Fruit fly (Drosophila melanogaster) whole organism, embryonic: ENCODE measurements around the gene CG44088.

Source experiments
- Atf-2 ChIP-seq: fragments of 200-800 bp; sonication (Bioruptor generic); optimal IDR thresholded peaks from 2 replicates; lab custom pipeline; 2016; ENCODE audit warnings: missing biosample characterization, missing genetic modification characterization
- B-H1 ChIP-seq: fragments of 200-800 bp; sonication (Bioruptor generic); IDR thresholded peaks from 3 replicates; pipeline ENCODE4 v1.3.6; 2022; ENCODE audit warnings: missing biosample characterization, missing genetic modification characterization
- C15 ChIP-seq: fragments of 200-800 bp; sonication (Bioruptor generic); IDR thresholded peaks from 3 replicates; pipeline ENCODE4 v1.3.6; 2022; ENCODE audit warnings: missing biosample characterization, missing genetic modification characterization
- CG11504 ChIP-seq: fragments of 200-800 bp; sonication (Bioruptor generic); optimal IDR thresholded peaks from 3 replicates; lab custom pipeline; 2019; ENCODE audit warnings: missing biosample characterization, mild to moderate bottlenecking, missing genetic modification characterization, moderate library complexity
- CG12155 ChIP-seq: fragments of 200-800 bp; sonication (Bioruptor generic); optimal IDR thresholded peaks from 3 replicates; lab custom pipeline; 2016; ENCODE audit warnings: missing biosample characterization, missing genetic modification characterization
- CG12391 ChIP-seq: fragments of 200-800 bp; sonication (Bioruptor generic); optimal IDR thresholded peaks from 3 replicates; lab custom pipeline; 2018; ENCODE audit warnings: missing biosample characterization, mild to moderate bottlenecking, missing genetic modification characterization, moderate library complexity
- CG1529 ChIP-seq: fragments of 200-800 bp; sonication (Bioruptor generic); optimal IDR thresholded peaks from 3 replicates; lab custom pipeline; 2018; ENCODE audit warnings: missing biosample characterization, missing genetic modification characterization
- CG15514 ChIP-seq: fragments of 200-800 bp; sonication (Bioruptor generic); optimal IDR thresholded peaks from 3 replicates; lab custom pipeline; 2017; ENCODE audit warnings: missing biosample characterization, missing genetic modification characterization, mild to moderate bottlenecking, moderate library complexity, missing genetic modification reagents
- CG1647 ChIP-seq: fragments of 200-800 bp; sonication (Bioruptor generic); optimal IDR thresholded peaks from 3 replicates; lab custom pipeline; 2016; ENCODE audit warnings: missing biosample characterization, missing genetic modification characterization
- CG16779 ChIP-seq: fragments of 200-800 bp; sonication (Bioruptor generic); IDR thresholded peaks from 2 replicates; pipeline ENCODE4 v1.3.6; 2022; ENCODE audit warnings: missing biosample characterization, missing genetic modification characterization
- CG16813 ChIP-seq: fragments of 200-800 bp; sonication (Bioruptor generic); IDR thresholded peaks from 3 replicates; pipeline ENCODE4 v1.3.6; 2022; ENCODE audit warnings: missing biosample characterization, missing genetic modification characterization; ENCODE audit not compliant: partially characterized antibody
- CG16815 ChIP-seq: fragments of 200-800 bp; sonication (Bioruptor generic); optimal IDR thresholded peaks from 3 replicates; lab custom pipeline; 2017; ENCODE audit warnings: missing biosample characterization, mild to moderate bottlenecking, missing genetic modification characterization
- CG2116 ChIP-seq: fragments of 200-800 bp; sonication (Bioruptor generic); optimal IDR thresholded peaks from 3 replicates; lab custom pipeline; 2018; ENCODE audit warnings: missing biosample characterization, mild to moderate bottlenecking, missing genetic modification characterization
- CG2712 ChIP-seq: fragments of 200-800 bp; optimal IDR thresholded peaks from 3 replicates; lab custom pipeline; 2019; ENCODE audit warnings: missing biosample characterization, mild to moderate bottlenecking, missing genetic modification characterization, moderate library complexity
- CG30020 ChIP-seq: fragments of 200-800 bp; optimal IDR thresholded peaks from 2 replicates; lab custom pipeline; 2019; ENCODE audit warnings: missing biosample characterization, mild to moderate bottlenecking, missing genetic modification characterization, moderate library complexity
- CG3065 ChIP-seq: fragments of 200-800 bp; sonication (Bioruptor generic); optimal IDR thresholded peaks from 2 replicates; lab custom pipeline; 2016; ENCODE audit warnings: missing biosample characterization, missing genetic modification characterization
- CG34376 ChIP-seq: fragments of 200-800 bp; sonication (Bioruptor generic); optimal IDR thresholded peaks from 2 replicates; lab custom pipeline; 2018; ENCODE audit warnings: missing biosample characterization, mild to moderate bottlenecking, missing genetic modification characterization
- CG3726 ChIP-seq: fragments of 200-800 bp; sonication (Bioruptor generic); IDR thresholded peaks from 3 replicates; pipeline ENCODE4, ENCODE4 v1.3.6; 2022; ENCODE audit warnings: missing biosample characterization, missing genetic modification characterization
- CG42726 ChIP-seq: fragments of 200-800 bp; sonication (Bioruptor generic); IDR thresholded peaks from 2 replicates; pipeline ENCODE4 v1.3.6; 2022; ENCODE audit warnings: missing biosample characterization, missing genetic modification characterization; ENCODE audit not compliant: partially characterized antibody
- CG5245 ChIP-seq: fragments of 200-800 bp; sonication (Bioruptor generic); optimal IDR thresholded peaks from 3 replicates; lab custom pipeline; 2016; ENCODE audit warnings: missing biosample characterization, missing genetic modification characterization
- CG6654 ChIP-seq: fragments of 200-800 bp; sonication (Bioruptor generic); optimal IDR thresholded peaks from 2 replicates; lab custom pipeline; 2017; ENCODE audit warnings: missing biosample characterization, mild to moderate bottlenecking, missing genetic modification characterization
- CG6689 ChIP-seq: fragments of 200-800 bp; sonication (Bioruptor generic); IDR thresholded peaks from 2 replicates; pipeline ENCODE4 v1.3.6; 2022; ENCODE audit warnings: missing biosample characterization, missing genetic modification characterization
- CG6791 ChIP-seq: fragments of 200-800 bp; sonication (Bioruptor generic); IDR thresholded peaks from 3 replicates; pipeline ENCODE4 v1.3.6; 2022; ENCODE audit warnings: missing biosample characterization, missing genetic modification characterization; ENCODE audit not compliant: partially characterized antibody
- CG7839 ChIP-seq: fragments of 200-800 bp; sonication (Bioruptor generic); optimal IDR thresholded peaks from 3 replicates; lab custom pipeline; 2018; ENCODE audit warnings: missing biosample characterization, mild to moderate bottlenecking, missing genetic modification characterization, moderate library complexity
- CG8359 ChIP-seq: fragments of 200-800 bp; sonication (Bioruptor generic); optimal IDR thresholded peaks from 2 replicates; lab custom pipeline; 2017; ENCODE audit warnings: missing biosample characterization, mild to moderate bottlenecking, missing genetic modification characterization, borderline replicate concordance
- CG8944 ChIP-seq: fragments of 200-800 bp; sonication (Bioruptor generic); optimal IDR thresholded peaks from 3 replicates; lab custom pipeline; 2016; ENCODE audit warnings: missing biosample characterization, missing genetic modification characterization
- CG9727 ChIP-seq: fragments of 200-800 bp; sonication (Bioruptor generic); optimal IDR thresholded peaks from 3 replicates; lab custom pipeline; 2017; ENCODE audit warnings: missing biosample characterization, mild to moderate bottlenecking, missing genetic modification characterization
- D ChIP-seq, 2 experiments: fragments of 200-800 bp in 1 of 2; fragments of >200 bp in 1 of 2; sonication (Bioruptor generic) in 1 of 2; optimal IDR thresholded peaks; 2 replicates in 1 of 2; 3 replicates in 1 of 2; lab custom pipeline; 2017; ENCODE audit warnings: mild to moderate bottlenecking in 1 of 2, missing biosample characterization in 1 of 2, missing genetic modification characterization in 1 of 2, missing genetic modification reagents in 1 of 2
- Dll ChIP-seq: fragments of 200-800 bp; sonication (Bioruptor generic); IDR thresholded peaks from 4 replicates; pipeline ENCODE4 v1.3.6; 2022; ENCODE audit warnings: missing biosample characterization, missing genetic modification characterization; ENCODE audit not compliant: partially characterized antibody
- Doc3 ChIP-seq: fragments of 200-800 bp; sonication (Bioruptor generic); IDR thresholded peaks from 3 replicates; pipeline ENCODE4 v1.3.6; 2022; ENCODE audit warnings: missing biosample characterization, missing genetic modification characterization; ENCODE audit not compliant: partially characterized antibody
- Dref ChIP-seq: fragments of 200-800 bp; sonication (Bioruptor generic); IDR thresholded peaks from 2 replicates; pipeline ENCODE4 v1.3.6; 2022; ENCODE audit warnings: missing biosample characterization, missing genetic modification characterization
- Hr3 ChIP-seq: fragments of 200-800 bp; sonication (Bioruptor generic); optimal IDR thresholded peaks from 3 replicates; lab custom pipeline; 2016; ENCODE audit warnings: missing biosample characterization, missing genetic modification characterization
- MESR4 ChIP-seq: fragments of 200-800 bp; sonication (Bioruptor generic); optimal IDR thresholded peaks from 2 replicates; lab custom pipeline; 2018; ENCODE audit warnings: missing biosample characterization, mild to moderate bottlenecking, missing genetic modification characterization, moderate library complexity
- Myb ChIP-seq: fragments of 200-800 bp; sonication (Bioruptor generic); optimal IDR thresholded peaks from 2 replicates; lab custom pipeline; 2016; ENCODE audit warnings: missing biosample characterization, missing genetic modification characterization
- Nf-YA ChIP-seq: fragments of 200-800 bp; sonication (Bioruptor generic); IDR thresholded peaks from 2 replicates; pipeline ENCODE4 v1.3.6; 2022; ENCODE audit warnings: missing biosample characterization, missing genetic modification characterization
- Scr ChIP-seq: fragments of 200-800 bp; sonication (Bioruptor generic); IDR thresholded peaks from 2 replicates; pipeline ENCODE4 v1.3.6; 2022; ENCODE audit warnings: missing biosample characterization, missing genetic modification characterization; ENCODE audit not compliant: partially characterized antibody
- Sin3A ChIP-seq: fragments of >200 bp; optimal IDR thresholded peaks from 2 replicates; lab custom pipeline; 2018
- Vsx1 ChIP-seq: fragments of 200-800 bp; sonication (Bioruptor generic); optimal IDR thresholded peaks from 2 replicates; lab custom pipeline; 2017; ENCODE audit warnings: missing biosample characterization, mild to moderate bottlenecking, missing genetic modification characterization, missing genetic modification reagents
- al ChIP-seq: fragments of 200-800 bp; sonication (Bioruptor generic); IDR thresholded peaks from 2 replicates; pipeline ENCODE4 v1.3.6; 2022; ENCODE audit warnings: missing biosample characterization, missing genetic modification characterization
- bcd ChIP-seq: fragments of 200-800 bp; sonication (Bioruptor generic); optimal IDR thresholded peaks from 2 replicates; lab custom pipeline; 2017; ENCODE audit warnings: missing biosample characterization, mild to moderate bottlenecking, missing genetic modification characterization
- br ChIP-seq: fragments of >200 bp; optimal IDR thresholded peaks from 2 replicates; lab custom pipeline; 2017
- dm ChIP-seq: fragments of 200-800 bp; sonication (Bioruptor generic); optimal IDR thresholded peaks from 3 replicates; lab custom pipeline; 2016; ENCODE audit warnings: missing biosample characterization, missing genetic modification characterization
- dmrt11E ChIP-seq: fragments of 200-800 bp; sonication (Bioruptor generic); optimal IDR thresholded peaks from 3 replicates; lab custom pipeline; 2018; ENCODE audit warnings: missing biosample characterization, mild to moderate bottlenecking, missing genetic modification characterization, moderate library complexity
- ewg ChIP-seq: fragments of 200-800 bp; sonication (Bioruptor generic); optimal IDR thresholded peaks from 3 replicates; lab custom pipeline; 2017; ENCODE audit warnings: mild to moderate bottlenecking, missing biosample characterization, missing genetic modification reagents, missing genetic modification characterization
- grau ChIP-seq: fragments of 200-800 bp; optimal IDR thresholded peaks from 3 replicates; lab custom pipeline; 2019; ENCODE audit warnings: missing biosample characterization, mild to moderate bottlenecking, missing genetic modification characterization, moderate library complexity
- peb ChIP-seq: fragments of 200-800 bp; sonication (Bioruptor generic); IDR thresholded peaks from 2 replicates; pipeline ENCODE4 v1.3.6; 2022; ENCODE audit warnings: missing biosample characterization, missing genetic modification characterization
- salm ChIP-seq: fragments of 200-800 bp; sonication (Bioruptor generic); optimal IDR thresholded peaks from 2 replicates; lab custom pipeline; 2018; ENCODE audit warnings: missing biosample characterization, mild to moderate bottlenecking, missing genetic modification characterization
- sob ChIP-seq: fragments of 200-800 bp; sonication (Bioruptor generic); IDR thresholded peaks from 2 replicates; pipeline ENCODE4 v1.3.6; 2022; ENCODE audit warnings: missing biosample characterization, missing genetic modification characterization
- zfh1 ChIP-seq: fragments of 200-800 bp; sonication (Bioruptor generic); IDR thresholded peaks from 3 replicates; pipeline ENCODE4 v1.3.6; 2022; ENCODE audit warnings: missing biosample characterization, missing genetic modification characterization

Gene CG44088

DNA sequence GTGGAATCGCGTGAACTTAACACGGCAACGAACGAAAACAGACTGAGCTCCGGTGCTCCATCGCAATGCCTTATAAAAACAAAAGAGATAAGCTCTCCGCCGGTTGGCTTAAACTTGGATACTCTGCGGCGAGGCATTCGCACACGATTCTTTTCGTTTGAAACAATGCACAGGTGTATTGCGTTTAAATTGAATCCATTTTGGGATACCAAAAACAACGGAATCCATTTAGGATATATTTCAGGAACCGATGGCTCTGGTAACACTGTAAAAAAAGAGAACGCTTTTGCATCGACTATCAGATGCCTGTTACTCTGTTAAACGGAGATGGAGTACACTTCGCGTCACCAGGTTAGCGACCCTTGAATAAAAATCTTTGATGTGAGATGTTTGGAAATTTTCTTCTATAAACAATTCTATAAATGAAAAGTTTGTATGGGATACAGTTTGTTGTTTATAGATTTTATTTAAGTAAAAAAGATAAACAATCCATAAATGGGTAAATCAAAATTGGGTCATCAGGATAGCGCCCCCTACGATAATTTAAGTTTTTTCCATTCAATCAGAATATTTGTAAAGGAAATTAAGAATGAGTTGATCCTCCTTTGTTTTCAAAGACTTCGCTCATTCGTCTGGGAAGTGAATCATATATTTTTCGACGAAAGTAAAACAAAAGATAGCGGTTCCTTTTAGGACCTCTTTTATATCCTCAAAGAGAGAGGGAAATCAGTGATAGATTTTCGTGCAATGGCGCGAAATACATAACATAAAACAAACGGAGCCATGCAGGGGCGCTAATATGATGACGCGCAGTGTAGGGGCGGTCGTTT is 42.8 kb downstream of the CG44088 start, which contains the start of gene Nep2 (continued):
- peak; percentile 2 for TF ChIP-seq ewg (GFP tag; lab: Kevin White, UChicago)
- peak; percentile 5 for TF ChIP-seq CG30020 (tag; lab: Kevin White, UChicago)
- peak; percentile 28 for TF ChIP-seq CG2712 (tag; lab: Kevin White, UChicago)
- TF ChIP-seq CG8944 (GFP tag; lab: Kevin White, UChicago): no peak
- TF ChIP-seq CG1647 (GFP tag; lab: Kevin White, UChicago): no peak
- TF ChIP-seq CG12391 (tag; lab: Kevin White, UChicago): peak; percentile 36
- no peak for TF ChIP-seq br
- TF ChIP-seq Doc3: no peak
- TF ChIP-seq Hr3 (GFP tag; lab: Kevin White, UChicago): peak; percentile 29
- no peak for TF ChIP-seq CG15514
- no peak for TF ChIP-seq salm (tag; lab: Kevin White, UChicago)
- 0 out of 3 replicates have a peak, but pooled peaks have one; percentile 26 for TF ChIP-seq zfh1 (GFP tag; lab: Robert Waterston, UW)
- no peak for TF ChIP-seq CG1529
- TF ChIP-seq MESR4 (GFP tag; lab: Kevin White, UChicago): no peak
- TF ChIP-seq CG3726 (GFP tag; lab: Robert Waterston, UW): no peak
- no peak for TF ChIP-seq CG34376 (GFP tag; lab: Kevin White, UChicago)
- no peak for TF ChIP-seq peb (GFP tag; lab: Robert Waterston, UW)
- TF ChIP-seq Myb (GFP tag; lab: Kevin White, UChicago): no peak
- no peak for TF ChIP-seq C15 (GFP tag; lab: Robert Waterston, UW)
- no peak for TF ChIP-seq B-H1 (GFP tag; lab: Robert Waterston, UW)
- TF ChIP-seq CG16815: peak; percentile 17
- TF ChIP-seq CG16813 (GFP tag; lab: Robert Waterston, UW): peak; percentile 80
- no peak for TF ChIP-seq CG12155 (GFP tag; lab: Kevin White, UChicago)
- no peak for TF ChIP-seq dm (GFP tag; lab: Kevin White, UChicago)
- peak; percentile 39 for TF ChIP-seq CG7839 (tag; lab: Kevin White, UChicago)
- TF ChIP-seq CG2116: peak; percentile 27
- TF ChIP-seq Dll (GFP tag; lab: Robert Waterston, UW): no peak
- TF ChIP-seq Sin3A (lab: Kevin White, UChicago): no peak
- peak; percentile 37 for TF ChIP-seq bcd (GFP tag; lab: Kevin White, UChicago)
- no peak for TF ChIP-seq CG3065 (GFP tag; lab: Kevin White, UChicago)
- TF ChIP-seq Dref (GFP tag; lab: Robert Waterston, UW): no peak
- no peak for TF ChIP-seq CG5245 (GFP tag; lab: Kevin White, UChicago)
- TF ChIP-seq CG11504 (tag; lab: Kevin White, UChicago): peak; percentile 57
- no peak for TF ChIP-seq CG16779 (GFP tag; lab: Robert Waterston, UW)
- no peak for TF ChIP-seq sob (GFP tag; lab: Robert Waterston, UW)
- TF ChIP-seq CG42726 (GFP tag; lab: Robert Waterston, UW): no peak
- TF ChIP-seq CG6791 (GFP tag; lab: Robert Waterston, UW): peak; percentile 92
- no peak for TF ChIP-seq Vsx1 (GFP tag; lab: Kevin White, UChicago)
- TF ChIP-seq CG8359 (GFP tag; lab: Kevin White, UChicago): no peak
- no peak for TF ChIP-seq Nf-YA
- TF ChIP-seq D (optimal IDR thresholded peaks at IDR 0.05; lab: Kevin White, UChicago): no peak
- peak; percentile 29 for TF ChIP-seq D (GFP tag; optimal IDR thresholded peaks at IDR 0.05; lab: Kevin White, UChicago)
- TF ChIP-seq dmrt11E (tag; lab: Kevin White, UChicago): peak; percentile 1
- peak; percentile 56 for TF ChIP-seq Scr (GFP tag; lab: Robert Waterston, UW)
- no peak for TF ChIP-seq CG6654 (GFP tag; lab: Kevin White, UChicago)
- TF ChIP-seq grau (tag; lab: Kevin White, UChicago): peak; percentile 16
- TF ChIP-seq al (GFP tag; lab: Robert Waterston, UW): 0 out of 2 replicates have a peak, but pooled peaks have one; percentile 15
- no peak for TF ChIP-seq Atf-2 (GFP tag; lab: Kevin White, UChicago)
- peak; percentile 58 for TF ChIP-seq CG9727 (GFP tag; lab: Kevin White, UChicago)
- no peak for TF ChIP-seq CG6689 (GFP tag; lab: Robert Waterston, UW)
